Worm (Caenorhabditis elegans) whole organism, young adult: ENCODE data around the gene F38B6.7.
A peak's percentile ranks its signal among the peaks of the same experiment; 100 is the strongest.

Experiments
- B0035.1 ChIP-seq: sonication (generic microtip); optimal IDR thresholded peaks from 2 replicates; lab custom pipeline; 2016; ENCODE audit warnings: missing genetic modification characterization, mild to moderate bottlenecking, missing compliant biosample characterization, missing genotype, missing genetic modification reagents
- B0261.1 ChIP-seq: sonication (generic microtip); optimal IDR thresholded peaks from 2 replicates; lab custom pipeline; 2016; ENCODE audit warnings: mild to moderate bottlenecking, missing genetic modification characterization, moderate library complexity, missing compliant biosample characterization
- C06A6.2 ChIP-seq: fragments of 200-800 bp; sonication (Bioruptor generic); conservative IDR thresholded peaks from 2 replicates; pipeline ENCODE4 v1.3.6; 2022; ENCODE audit warnings: missing genetic modification characterization, missing compliant biosample characterization
- F23B12.7 ChIP-seq: sonication (generic microtip); optimal IDR thresholded peaks from 2 replicates; lab custom pipeline; 2017; ENCODE audit warnings: missing genetic modification characterization, mild to moderate bottlenecking, missing compliant biosample characterization, antibody characterized with exemption, moderate library complexity; ENCODE audit not compliant: insufficient read depth
- F49E8.2 ChIP-seq: sonication (generic microtip); optimal IDR thresholded peaks from 3 replicates; lab custom pipeline; 2017; ENCODE audit warnings: missing genetic modification characterization, mild to moderate bottlenecking, missing compliant biosample characterization, antibody characterized with exemption, moderate library complexity; ENCODE audit not compliant: insufficient read depth
- F52B5.7 ChIP-seq: sonication (generic microtip); optimal IDR thresholded peaks from 2 replicates; lab custom pipeline; 2016; ENCODE audit warnings: mild to moderate bottlenecking, missing genetic modification characterization, missing compliant biosample characterization
- T07F8.4 ChIP-seq: sonication (generic microtip); optimal IDR thresholded peaks from 2 replicates; lab custom pipeline; 2016; ENCODE audit warnings: mild to moderate bottlenecking, missing genetic modification characterization, moderate library complexity, missing compliant biosample characterization
- Y53F4B.3 ChIP-seq: fragments of 200-800 bp; sonication (Bioruptor generic); IDR thresholded peaks from 2 replicates; pipeline ENCODE4 v1.3.6; 2022; ENCODE audit warnings: missing genetic modification reagents, missing genetic modification characterization, missing compliant biosample characterization
- Y53G8AR.9 ChIP-seq: fragments of 200-800 bp; sonication (Bioruptor generic); conservative IDR thresholded peaks from 2 replicates; pipeline ENCODE4 v1.3.6; 2022; ENCODE audit warnings: missing genetic modification reagents, missing genetic modification characterization, missing compliant biosample characterization
- Y79H2A.3 ChIP-seq: fragments of 200-800 bp; sonication (Bioruptor generic); conservative IDR thresholded peaks from 2 replicates; pipeline ENCODE4 v1.3.6; 2022; ENCODE audit warnings: missing genetic modification reagents, missing genetic modification characterization, missing compliant biosample characterization
- akir-1 ChIP-seq: fragments of 200-800 bp; sonication (Bioruptor generic); optimal IDR thresholded peaks from 2 replicates; lab custom pipeline; 2018; ENCODE audit warnings: mild to moderate bottlenecking, missing genetic modification characterization, moderate library complexity, missing compliant biosample characterization
- aptf-3 ChIP-seq: fragments of 200-800 bp; sonication (Bioruptor generic); IDR thresholded peaks from 2 replicates; pipeline ENCODE4 v1.3.6; 2022; ENCODE audit warnings: missing genetic modification characterization, missing compliant biosample characterization
- bed-1 ChIP-seq: fragments of 200-800 bp; sonication (Bioruptor generic); IDR thresholded peaks from 2 replicates; pipeline ENCODE4 v1.3.6; 2022; ENCODE audit warnings: missing genetic modification reagents, missing genetic modification characterization, missing compliant biosample characterization
- bed-2 ChIP-seq: fragments of 200-800 bp; sonication (Bioruptor generic); IDR thresholded peaks from 2 replicates; pipeline ENCODE4 v1.3.6; 2022; ENCODE audit warnings: missing genetic modification reagents, missing genetic modification characterization, missing compliant biosample characterization
- ceh-100 ChIP-seq: fragments of 200-800 bp; sonication (Bioruptor generic); IDR thresholded peaks from 2 replicates; pipeline ENCODE4 v1.3.6; 2022; ENCODE audit warnings: missing genetic modification reagents, missing genetic modification characterization, missing compliant biosample characterization
- ceh-27 ChIP-seq: fragments of 200-800 bp; sonication (Bioruptor generic); optimal IDR thresholded peaks from 2 replicates; lab custom pipeline; 2018; ENCODE audit warnings: mild to moderate bottlenecking, missing genetic modification characterization, moderate library complexity, missing compliant biosample characterization
- ceh-58 ChIP-seq: fragments of 200-800 bp; sonication (Bioruptor generic); IDR thresholded peaks from 2 replicates; pipeline ENCODE4 v1.3.6; 2022; ENCODE audit warnings: missing genetic modification characterization, missing compliant biosample characterization
- ceh-91 ChIP-seq: fragments of 200-800 bp; sonication (Bioruptor generic); IDR thresholded peaks from 2 replicates; pipeline ENCODE4 v1.3.6; 2022; ENCODE audit warnings: missing genetic modification reagents, missing genetic modification characterization, missing compliant biosample characterization
- efl-1 ChIP-seq: fragments of 150-350 bp; optimal IDR thresholded peaks from 2 replicates; lab custom pipeline; 2014; ENCODE audit warnings: missing biosample characterization, missing genetic modification reagents, missing genetic modification characterization
- hlh-26 ChIP-seq: fragments of 200-800 bp; sonication (Bioruptor generic); conservative IDR thresholded peaks from 2 replicates; pipeline ENCODE4 v1.3.6; 2022; ENCODE audit warnings: missing genetic modification reagents, missing genetic modification characterization, missing compliant biosample characterization
- hsf-1 ChIP-seq: fragments of 200-800 bp; sonication (Bioruptor generic); IDR thresholded peaks from 2 replicates; pipeline ENCODE4 v1.3.6; 2022; ENCODE audit warnings: missing genetic modification reagents, missing genetic modification characterization, missing compliant biosample characterization
- let-526 ChIP-seq: fragments of 200-800 bp; sonication (Bioruptor generic); IDR thresholded peaks from 2 replicates; pipeline ENCODE4 v1.3.6; 2022; ENCODE audit warnings: missing genetic modification reagents, missing genetic modification characterization, missing compliant biosample characterization
- lir-1 ChIP-seq: fragments of 200-800 bp; sonication (Bioruptor generic); conservative IDR thresholded peaks from 2 replicates; pipeline ENCODE4 v1.3.6; 2022; ENCODE audit warnings: missing genetic modification reagents, missing genetic modification characterization, missing compliant biosample characterization
- lsl-1 ChIP-seq: fragments of 200-800 bp; sonication (Bioruptor generic); optimal IDR thresholded peaks from 2 replicates; lab custom pipeline; 2018; ENCODE audit warnings: mild to moderate bottlenecking, missing genetic modification characterization, moderate library complexity, missing compliant biosample characterization
- lsy-27 ChIP-seq: sonication (generic microtip); optimal IDR thresholded peaks from 2 replicates; lab custom pipeline; 2017; ENCODE audit warnings: missing genetic modification characterization, mild to moderate bottlenecking, missing compliant biosample characterization, antibody characterized with exemption, missing genotype, borderline replicate concordance; ENCODE audit not compliant: insufficient read depth
- madf-10 ChIP-seq: sonication (generic microtip); optimal IDR thresholded peaks from 2 replicates; lab custom pipeline; 2016; ENCODE audit warnings: mild to moderate bottlenecking, missing genetic modification characterization, missing compliant biosample characterization
- madf-3 ChIP-seq: fragments of 200-800 bp; sonication (Bioruptor generic); IDR thresholded peaks from 2 replicates; pipeline ENCODE4 v1.3.6; 2022; ENCODE audit warnings: missing genetic modification reagents, missing genetic modification characterization, missing compliant biosample characterization
- mel-28 ChIP-seq: sonication (generic microtip); optimal IDR thresholded peaks from 2 replicates; lab custom pipeline; 2016; ENCODE audit warnings: borderline replicate concordance, mild to moderate bottlenecking, missing genetic modification characterization, missing compliant biosample characterization
- mxl-1 ChIP-seq: sonication (generic microtip); optimal IDR thresholded peaks from 2 replicates; lab custom pipeline; 2016; ENCODE audit warnings: missing genetic modification characterization, missing compliant biosample characterization
- nfya-1 ChIP-seq: sonication (generic microtip); optimal IDR thresholded peaks from 2 replicates; lab custom pipeline; 2017; ENCODE audit warnings: antibody characterized with exemption, missing compliant biosample characterization, missing genetic modification characterization, borderline replicate concordance; ENCODE audit not compliant: insufficient read depth
- nhr-179 ChIP-seq: sonication (generic microtip); optimal IDR thresholded peaks from 2 replicates; lab custom pipeline; 2016; ENCODE audit warnings: mild to moderate bottlenecking, missing genetic modification characterization, missing compliant biosample characterization
- nhr-90 ChIP-seq: sonication (generic microtip); optimal IDR thresholded peaks from 2 replicates; lab custom pipeline; 2016; ENCODE audit warnings: missing genotype, mild to moderate bottlenecking, missing genetic modification characterization, missing compliant biosample characterization
- pbrm-1 ChIP-seq: fragments of 200-800 bp; sonication (Bioruptor generic); IDR thresholded peaks from 2 replicates; pipeline ENCODE4 v1.3.6; 2022; ENCODE audit warnings: missing genetic modification reagents, missing genetic modification characterization, missing compliant biosample characterization
- repo-1 ChIP-seq: sonication (generic microtip); optimal IDR thresholded peaks from 2 replicates; lab custom pipeline; 2017; ENCODE audit warnings: mild to moderate bottlenecking, missing genetic modification characterization, missing compliant biosample characterization
- sdz-38 ChIP-seq: sonication (generic microtip); optimal IDR thresholded peaks from 2 replicates; lab custom pipeline; 2016; ENCODE audit warnings: missing genotype, missing genetic modification characterization, missing compliant biosample characterization
- snpc-3.4 ChIP-seq: sonication (generic microtip); optimal IDR thresholded peaks from 2 replicates; lab custom pipeline; 2017; ENCODE audit warnings: missing genetic modification characterization, mild to moderate bottlenecking, missing compliant biosample characterization, antibody characterized with exemption, moderate library complexity, missing genotype, missing genetic modification reagents
- somi-1 ChIP-seq: fragments of 200-800 bp; sonication (Bioruptor generic); optimal IDR thresholded peaks from 2 replicates; lab custom pipeline; 2018; ENCODE audit warnings: mild to moderate bottlenecking, missing genetic modification characterization, missing compliant biosample characterization
- sptf-2 ChIP-seq: fragments of 200-800 bp; sonication (Bioruptor generic); optimal IDR thresholded peaks from 2 replicates; lab custom pipeline; 2018; ENCODE audit warnings: mild to moderate bottlenecking, missing genetic modification characterization, missing compliant biosample characterization
- unc-62 ChIP-seq: fragments of 150-350 bp; optimal IDR thresholded peaks from 2 replicates; lab custom pipeline; 2014; ENCODE audit warnings: missing biosample characterization, missing genetic modification reagents, missing genetic modification characterization
- xnd-1 ChIP-seq: sonication (generic microtip); optimal IDR thresholded peaks from 2 replicates; lab custom pipeline; 2016; ENCODE audit warnings: missing genotype, missing genetic modification reagents, missing genetic modification characterization, missing compliant biosample characterization
- zim-3 ChIP-seq: sonication (generic microtip); optimal IDR thresholded peaks from 2 replicates; lab custom pipeline; 2017; ENCODE audit warnings: mild to moderate bottlenecking, missing genetic modification characterization, moderate library complexity, missing compliant biosample characterization
- ztf-18 ChIP-seq: sonication (generic microtip); optimal IDR thresholded peaks from 2 replicates; lab custom pipeline; 2016; ENCODE audit warnings: missing genotype, mild to moderate bottlenecking, missing genetic modification characterization, missing compliant biosample characterization
- ztf-22 ChIP-seq: fragments of 200-800 bp; sonication (Bioruptor generic); optimal IDR thresholded peaks from 2 replicates; lab custom pipeline; 2018; ENCODE audit warnings: mild to moderate bottlenecking, missing genetic modification characterization, moderate library complexity, missing compliant biosample characterization
- ztf-3 ChIP-seq: fragments of 200-800 bp; sonication (Bioruptor generic); optimal IDR thresholded peaks from 2 replicates; lab custom pipeline; 2018; ENCODE audit warnings: mild to moderate bottlenecking, missing genetic modification characterization, missing compliant biosample characterization

The F38B6.7 gene

ce11 chrX:6742011-6742683, 44.0 kb upstream of the F38B6.7 start, which contains the start of gene mdl-1 (continued):
- no peak for TF ChIP-seq F49E8.2 (tag; lab: Kevin White, UChicago)
- TF ChIP-seq B0261.1 (tag; lab: Kevin White, UChicago): no peak
- no peak for TF ChIP-seq bed-1 (GFP tag; lab: Robert Waterston, UW)
- no peak for TF ChIP-seq Y53F4B.3 (GFP tag; lab: Robert Waterston, UW)
- 0 out of 2 replicates have a peak, but pooled peaks have one; percentile 7 for TF ChIP-seq Y53G8AR.9
- TF ChIP-seq somi-1: peak; percentile 72
- TF ChIP-seq nhr-179 (tag; lab: Kevin White, UChicago): no peak
- no peak for TF ChIP-seq nhr-90 (tag; lab: Kevin White, UChicago)
- no peak for TF ChIP-seq madf-3
- TF ChIP-seq T07F8.4 (tag; lab: Kevin White, UChicago): no peak
- no peak for TF ChIP-seq lsy-27 (tag; lab: Kevin White, UChicago)
- no peak for TF ChIP-seq xnd-1 (tag; lab: Kevin White, UChicago)
- no peak for TF ChIP-seq sptf-2 (GFP tag; lab: Kevin White, UChicago)
- TF ChIP-seq unc-62 (GFP tag; lab: Kevin White, UChicago): no peak
- TF ChIP-seq repo-1 (tag; lab: Kevin White, UChicago): no peak
- TF ChIP-seq hlh-26 (GFP tag; lab: Robert Waterston, UW): no peak
- TF ChIP-seq C06A6.2 (GFP tag; lab: Robert Waterston, UW): peak; percentile 48; the same call in 1 of the 2 replicates
- TF ChIP-seq pbrm-1 (GFP tag; lab: Robert Waterston, UW): peak; percentile 68; the same call in 1 of the 2 replicates
- peak; percentile 30; the same call in 1 of the 2 replicates for TF ChIP-seq lir-1
- peak; percentile 6 for TF ChIP-seq snpc-3.4 (tag; lab: Kevin White, UChicago)
- peak; percentile 64 for TF ChIP-seq ztf-22 (GFP tag; lab: Kevin White, UChicago)
- peak; percentile 87 for TF ChIP-seq ceh-27 (GFP tag; lab: Kevin White, UChicago)
- peak; percentile 4 for TF ChIP-seq zim-3
- no peak for TF ChIP-seq akir-1 (GFP tag; lab: Kevin White, UChicago)
- no peak for TF ChIP-seq ztf-3
- no peak for TF ChIP-seq ztf-18 (tag; lab: Kevin White, UChicago)
- TF ChIP-seq hsf-1 (GFP tag; lab: Robert Waterston, UW): no peak
- no peak for TF ChIP-seq ceh-91 (GFP tag; lab: Robert Waterston, UW)
- no peak for TF ChIP-seq aptf-3 (GFP tag; lab: Robert Waterston, UW)
- no peak for TF ChIP-seq lsl-1 (GFP tag; lab: Kevin White, UChicago)
- TF ChIP-seq F23B12.7 (tag; lab: Kevin White, UChicago): peak; percentile 70
- TF ChIP-seq sdz-38 (tag; lab: Kevin White, UChicago): no peak
- 0 out of 2 replicates have a peak, but pooled peaks have one; percentile 18 for TF ChIP-seq ceh-100 (GFP tag; lab: Robert Waterston, UW)
- TF ChIP-seq madf-10: no peak
- TF ChIP-seq let-526: 0 out of 2 replicates have a peak, but pooled peaks have one; percentile 37
- TF ChIP-seq B0035.1 (tag; lab: Kevin White, UChicago): no peak
- TF ChIP-seq mxl-1: no peak
- TF ChIP-seq ceh-58 (GFP tag; lab: Robert Waterston, UW): no peak
- no peak for TF ChIP-seq efl-1 (GFP tag; lab: Kevin White, UChicago)
- no peak for TF ChIP-seq bed-2 (GFP tag; lab: Robert Waterston, UW)
- TF ChIP-seq F52B5.7 (tag; lab: Kevin White, UChicago): peak; percentile 71
- TF ChIP-seq Y79H2A.3: no peak; the same call in 1 of the 2 replicates
- TF ChIP-seq nfya-1 (tag; lab: Kevin White, UChicago): no peak
- no peak for TF ChIP-seq mel-28
